Fruit fly (Drosophila melanogaster) whole organism, wandering third instar larva: Measurements from ENCODE around the gene CG1801.

ENCODE experiments used
- Abd-B ChIP-seq: fragments of >200 bp; optimal IDR thresholded peaks from 2 replicates; lab custom pipeline; 2017; ENCODE audit warnings: missing biosample characterization, missing genetic modification characterization
- Hr78 ChIP-seq: fragments of >200 bp; optimal IDR thresholded peaks from 2 replicates; lab custom pipeline; 2017; ENCODE audit warnings: missing biosample characterization, missing genetic modification characterization
- lola ChIP-seq: fragments of >200 bp; optimal IDR thresholded peaks from 2 replicates; lab custom pipeline; 2017; ENCODE audit warnings: missing biosample characterization, missing genetic modification characterization
- pan ChIP-seq: fragments of >200 bp; optimal IDR thresholded peaks from 2 replicates; lab custom pipeline; 2017
- rgr ChIP-seq: fragments of 200-800 bp; sonication (Bioruptor generic); optimal IDR thresholded peaks from 3 replicates; lab custom pipeline; 2016; ENCODE audit warnings: missing biosample characterization, mild to moderate bottlenecking, missing genetic modification characterization

dm6 chrX:21317422-21317821 is at the start of gene CG1801:
- TF ChIP-seq Hr78 (GFP tag; lab: Kevin White, UChicago) (no peak), Abd-B (GFP tag; lab: Kevin White, UChicago) (no peak), rgr (GFP tag; lab: Kevin White, UChicago) (no peak), pan (lab: Kevin White, UChicago) (no peak), lola (no peak)
